Fruit fly (Drosophila melanogaster) whole organism, embryonic: ENCODE data around the gene CG15922.

Experiments used
- Atf3 ChIP-seq: fragments of 200-800 bp; sonication (Bioruptor generic); optimal IDR thresholded peaks from 3 replicates; lab custom pipeline; 2016; ENCODE audit warnings: missing biosample characterization, missing genetic modification characterization
- C15 ChIP-seq: fragments of 200-800 bp; sonication (Bioruptor generic); IDR thresholded peaks from 3 replicates; pipeline ENCODE4 v1.3.6; 2022; ENCODE audit warnings: missing biosample characterization, missing genetic modification characterization
- CG10431 ChIP-seq: fragments of 200-800 bp; sonication (Bioruptor generic); optimal IDR thresholded peaks from 3 replicates; lab custom pipeline; 2018; ENCODE audit warnings: missing biosample characterization, mild to moderate bottlenecking, missing genetic modification characterization
- CG11695 ChIP-seq: fragments of 200-800 bp; sonication (Bioruptor generic); IDR thresholded peaks from 3 replicates; pipeline ENCODE4 v1.3.6; 2022; ENCODE audit warnings: missing biosample characterization, missing genetic modification characterization
- CG12219 ChIP-seq: fragments of 200-800 bp; sonication (Bioruptor generic); optimal IDR thresholded peaks from 3 replicates; lab custom pipeline; 2018; ENCODE audit warnings: missing biosample characterization, mild to moderate bottlenecking, missing genetic modification characterization
- CG12744 ChIP-seq: fragments of 200-800 bp; sonication (Bioruptor generic); optimal IDR thresholded peaks from 2 replicates; lab custom pipeline; 2016; ENCODE audit warnings: missing biosample characterization, missing genetic modification characterization
- CG13296 ChIP-seq: fragments of 200-800 bp; sonication (Bioruptor generic); optimal IDR thresholded peaks from 3 replicates; lab custom pipeline; 2018; ENCODE audit warnings: missing biosample characterization, mild to moderate bottlenecking, missing genetic modification characterization
- CG14441 ChIP-seq: fragments of 200-800 bp; sonication (Bioruptor generic); IDR thresholded peaks from 2 replicates; pipeline ENCODE4 v1.3.6; 2022; ENCODE audit warnings: missing biosample characterization, missing genetic modification characterization
- CG1647 ChIP-seq: fragments of 200-800 bp; sonication (Bioruptor generic); optimal IDR thresholded peaks from 3 replicates; lab custom pipeline; 2016; ENCODE audit warnings: missing biosample characterization, missing genetic modification characterization
- CG16813 ChIP-seq: fragments of 200-800 bp; sonication (Bioruptor generic); IDR thresholded peaks from 3 replicates; pipeline ENCODE4 v1.3.6; 2022; ENCODE audit warnings: missing biosample characterization, missing genetic modification characterization; ENCODE audit not compliant: partially characterized antibody
- CG16815 ChIP-seq: fragments of 200-800 bp; sonication (Bioruptor generic); optimal IDR thresholded peaks from 3 replicates; lab custom pipeline; 2017; ENCODE audit warnings: missing biosample characterization, mild to moderate bottlenecking, missing genetic modification characterization
- CG18262 ChIP-seq: fragments of 200-800 bp; optimal IDR thresholded peaks from 3 replicates; lab custom pipeline; 2019; ENCODE audit warnings: missing biosample characterization, mild to moderate bottlenecking, missing genetic modification characterization, moderate library complexity
- CG18476 ChIP-seq: fragments of 200-800 bp; sonication (Bioruptor generic); optimal IDR thresholded peaks from 2 replicates; lab custom pipeline; 2016; ENCODE audit warnings: missing biosample characterization, mild to moderate bottlenecking, missing genetic modification characterization
- CG2129 ChIP-seq: fragments of 200-800 bp; sonication (Bioruptor generic); IDR thresholded peaks from 2 replicates; pipeline ENCODE4 v1.3.6; 2022; ENCODE audit warnings: missing biosample characterization, missing genetic modification characterization; ENCODE audit not compliant: partially characterized antibody
- CG2202 ChIP-seq: fragments of 200-800 bp; sonication (Bioruptor generic); optimal IDR thresholded peaks from 2 replicates; lab custom pipeline; 2018; ENCODE audit warnings: missing biosample characterization, mild to moderate bottlenecking, missing genetic modification characterization
- CG2875 ChIP-seq: fragments of 200-800 bp; sonication (Bioruptor generic); optimal IDR thresholded peaks from 2 replicates; lab custom pipeline; 2017; ENCODE audit warnings: missing biosample characterization, mild to moderate bottlenecking, missing genetic modification characterization, missing genetic modification reagents
- CG3281 ChIP-seq: fragments of 200-800 bp; sonication (Bioruptor generic); optimal IDR thresholded peaks from 3 replicates; lab custom pipeline; 2017; ENCODE audit warnings: missing biosample characterization, mild to moderate bottlenecking, missing genetic modification characterization
- CG34224 ChIP-seq: fragments of 200-800 bp; sonication (Bioruptor generic); IDR thresholded peaks from 3 replicates; pipeline ENCODE4 v1.3.6; 2022; ENCODE audit warnings: missing biosample characterization, missing genetic modification characterization; ENCODE audit not compliant: partially characterized antibody
- CG4360 ChIP-seq: fragments of 200-800 bp; sonication (Bioruptor generic); IDR thresholded peaks from 2 replicates; pipeline ENCODE4 v1.3.6; 2022; ENCODE audit warnings: missing biosample characterization, missing genetic modification characterization
- CG4820 ChIP-seq: fragments of 200-800 bp; sonication (Bioruptor generic); optimal IDR thresholded peaks from 3 replicates; lab custom pipeline; 2016; ENCODE audit warnings: missing biosample characterization, missing genetic modification characterization
- CG6254 ChIP-seq: fragments of 200-800 bp; sonication (Bioruptor generic); optimal IDR thresholded peaks from 3 replicates; lab custom pipeline; 2017; ENCODE audit warnings: mild to moderate bottlenecking, missing biosample characterization, missing genetic modification reagents, missing genetic modification characterization
- CG9437 ChIP-seq: fragments of 200-800 bp; sonication (Bioruptor generic); optimal IDR thresholded peaks from 2 replicates; lab custom pipeline; 2018; ENCODE audit warnings: missing biosample characterization, mild to moderate bottlenecking, missing genetic modification characterization
- CG9609 ChIP-seq: fragments of 200-800 bp; sonication (Bioruptor generic); optimal IDR thresholded peaks from 3 replicates; lab custom pipeline; 2016; ENCODE audit warnings: missing biosample characterization, missing genetic modification characterization
- Dfd ChIP-seq, 2 experiments: fragments of >200 bp; optimal IDR thresholded peaks; 2 replicates each; lab custom pipeline; 2017; ENCODE audit warnings: missing biosample characterization in 2 of 2, missing genetic modification characterization in 2 of 2
- Hey ChIP-seq: fragments of 200-800 bp; sonication (Bioruptor generic); optimal IDR thresholded peaks from 3 replicates; lab custom pipeline; 2018; ENCODE audit warnings: missing biosample characterization, mild to moderate bottlenecking, missing genetic modification characterization
- Hr39 ChIP-seq: fragments of >200 bp; optimal IDR thresholded peaks from 2 replicates; lab custom pipeline; 2017
- Nf-YB ChIP-seq: fragments of 200-800 bp; sonication (Bioruptor generic); optimal IDR thresholded peaks from 3 replicates; lab custom pipeline; 2019; ENCODE audit warnings: missing biosample characterization, mild to moderate bottlenecking, missing genetic modification characterization, moderate library complexity
- ara ChIP-seq: fragments of 200-800 bp; sonication (Bioruptor generic); IDR thresholded peaks from 2 replicates; pipeline ENCODE4 v1.3.6; 2022; ENCODE audit warnings: missing biosample characterization, missing genetic modification characterization
- bab2 ChIP-seq: fragments of 200-800 bp; sonication (Bioruptor generic); optimal IDR thresholded peaks from 2 replicates; lab custom pipeline; 2016; ENCODE audit warnings: missing biosample characterization, missing genetic modification characterization
- bbx ChIP-seq: fragments of 200-800 bp; sonication (Bioruptor generic); IDR thresholded peaks from 2 replicates; pipeline ENCODE4 v1.3.6; 2022; ENCODE audit warnings: missing biosample characterization, missing genetic modification characterization; ENCODE audit not compliant: partially characterized antibody
- bowl ChIP-seq: fragments of 200-800 bp; sonication (Bioruptor generic); IDR thresholded peaks from 2 replicates; pipeline ENCODE4 v1.3.6; 2022; ENCODE audit warnings: missing biosample characterization, missing genetic modification characterization
- chinmo ChIP-seq: fragments of 200-800 bp; sonication (Bioruptor generic); IDR thresholded peaks from 4 replicates; pipeline ENCODE4 v1.3.6; 2022; ENCODE audit warnings: missing biosample characterization, missing genetic modification characterization; ENCODE audit not compliant: partially characterized antibody
- dmrt11E ChIP-seq: fragments of 200-800 bp; sonication (Bioruptor generic); optimal IDR thresholded peaks from 3 replicates; lab custom pipeline; 2018; ENCODE audit warnings: missing biosample characterization, mild to moderate bottlenecking, missing genetic modification characterization, moderate library complexity
- dmrt99B ChIP-seq: fragments of 200-800 bp; sonication (Bioruptor generic); optimal IDR thresholded peaks from 2 replicates; lab custom pipeline; 2018; ENCODE audit warnings: missing biosample characterization, mild to moderate bottlenecking, missing genetic modification characterization, moderate library complexity
- ems ChIP-seq: fragments of 200-800 bp; sonication (Bioruptor generic); optimal IDR thresholded peaks from 3 replicates; lab custom pipeline; 2016; ENCODE audit warnings: missing biosample characterization, missing genetic modification characterization
- gfzf ChIP-seq: fragments of 200-800 bp; sonication (Bioruptor generic); optimal IDR thresholded peaks from 2 replicates; lab custom pipeline; 2016; ENCODE audit warnings: missing biosample characterization, mild to moderate bottlenecking, missing genetic modification characterization, moderate library complexity
- gt ChIP-seq: fragments of 200-800 bp; sonication (Bioruptor generic); IDR thresholded peaks from 2 replicates; pipeline ENCODE4 v1.3.6; 2022; ENCODE audit warnings: missing biosample characterization, missing genetic modification characterization
- ham ChIP-seq: fragments of 200-800 bp; sonication (Bioruptor generic); IDR thresholded peaks from 2 replicates; pipeline ENCODE4 v1.3.6; 2022; ENCODE audit warnings: missing biosample characterization, missing genetic modification characterization
- ken ChIP-seq: fragments of 200-800 bp; sonication (Bioruptor generic); IDR thresholded peaks from 3 replicates; pipeline ENCODE4 v1.3.6; 2022; ENCODE audit warnings: missing biosample characterization, missing genetic modification characterization
- lmd ChIP-seq: fragments of 200-800 bp; sonication (Bioruptor generic); IDR thresholded peaks from 2 replicates; pipeline ENCODE4 v1.3.6; 2022; ENCODE audit warnings: missing biosample characterization, missing genetic modification characterization
- lola ChIP-seq, 3 experiments: fragments of >200 bp in 2 of 3; fragments of 200-800 bp in 1 of 3; sonication (Bioruptor generic) in 1 of 3; optimal IDR thresholded peaks; 2 replicates each; lab custom pipeline; 2017 to 2019; ENCODE audit warnings: missing biosample characterization in 3 of 3, missing genetic modification characterization in 3 of 3, mild to moderate bottlenecking in 1 of 3, moderate library complexity in 1 of 3
- mld ChIP-seq: fragments of 200-800 bp; sonication (Bioruptor generic); IDR thresholded peaks from 3 replicates; pipeline ENCODE4 v1.3.6; 2022; ENCODE audit warnings: missing biosample characterization, missing genetic modification characterization; ENCODE audit not compliant: partially characterized antibody
- pzg ChIP-seq: fragments of 200-800 bp; sonication (Bioruptor generic); optimal IDR thresholded peaks from 3 replicates; lab custom pipeline; 2018; ENCODE audit warnings: missing biosample characterization, mild to moderate bottlenecking, missing genetic modification characterization, moderate library complexity
- ranshi ChIP-seq: fragments of 200-800 bp; sonication (Bioruptor generic); IDR thresholded peaks from 2 replicates; pipeline ENCODE4 v1.3.6; 2022; ENCODE audit warnings: missing biosample characterization, missing genetic modification characterization
- row ChIP-seq: fragments of 200-800 bp; sonication (Bioruptor generic); IDR thresholded peaks from 3 replicates; pipeline ENCODE4 v1.3.6; 2022; ENCODE audit warnings: missing biosample characterization, missing genetic modification characterization
- sd ChIP-seq: fragments of 200-800 bp; sonication (Bioruptor generic); optimal IDR thresholded peaks from 3 replicates; lab custom pipeline; 2018; ENCODE audit warnings: missing biosample characterization, mild to moderate bottlenecking, missing genetic modification characterization, moderate library complexity
- trh ChIP-seq: fragments of 200-800 bp; sonication (Bioruptor generic); optimal IDR thresholded peaks from 2 replicates; lab custom pipeline; 2016; ENCODE audit warnings: missing biosample characterization, missing genetic modification characterization
- z ChIP-seq: fragments of 200-800 bp; sonication (Bioruptor generic); IDR thresholded peaks from 3 replicates; pipeline ENCODE4 v1.3.6; 2022; ENCODE audit warnings: missing biosample characterization, missing genetic modification characterization
- zf30C ChIP-seq: fragments of 200-800 bp; sonication (Bioruptor generic); optimal IDR thresholded peaks from 3 replicates; lab custom pipeline; 2018; ENCODE audit warnings: missing biosample characterization, mild to moderate bottlenecking, missing genetic modification characterization

The CG15922 gene

dm6 chr3R:20557415-20558105 is 2.5 kb downstream of the CG15922 start, which contains the start of the genes DPCoAC and CG5180 (continued):
- no peak for TF ChIP-seq CG2875
- TF ChIP-seq bbx (GFP tag; lab: Robert Waterston, UW): peak; percentile 76
- peak; percentile 47 for TF ChIP-seq gfzf (GFP tag; lab: Kevin White, UChicago)
- TF ChIP-seq CG4820 (GFP tag; lab: Kevin White, UChicago): peak; percentile 8
- peak; percentile 70; the same call in 1 of the 2 replicates for TF ChIP-seq ranshi (GFP tag; lab: Robert Waterston, UW)
- peak; percentile 58 for TF ChIP-seq ara (GFP tag; lab: Robert Waterston, UW)
- no peak for TF ChIP-seq C15
- TF ChIP-seq lmd (GFP tag; lab: Robert Waterston, UW): peak; percentile 78
- peak; percentile 7 for TF ChIP-seq zf30C
- peak; percentile 84; the same call in 1 of the 4 replicates for TF ChIP-seq chinmo (GFP tag; lab: Robert Waterston, UW)
- TF ChIP-seq CG34224: peak; percentile 50
- peak; percentile 22 for TF ChIP-seq dmrt11E (tag; lab: Kevin White, UChicago)
- peak; percentile 59 for TF ChIP-seq CG18262 (tag; lab: Kevin White, UChicago)
- TF ChIP-seq Atf3: peak; percentile 14
- TF ChIP-seq CG12219: peak; percentile 36
- TF ChIP-seq gt: 0 out of 2 replicates have a peak, but pooled peaks have one; percentile 37
- peak; percentile 80 for TF ChIP-seq CG14441 (GFP tag; lab: Robert Waterston, UW)
- TF ChIP-seq CG16813 (GFP tag; lab: Robert Waterston, UW): peak; percentile 51
- no peak for TF ChIP-seq CG13296
- TF ChIP-seq bab2 (GFP tag; lab: Kevin White, UChicago): peak; percentile 51
- TF ChIP-seq CG10431 (GFP tag; lab: Kevin White, UChicago): peak; percentile 2
- TF ChIP-seq Nf-YB: peak; percentile 11
- no peak for TF ChIP-seq trh (GFP tag; lab: Kevin White, UChicago)
- TF ChIP-seq ems: peak; percentile 33
- TF ChIP-seq sd: no peak
- TF ChIP-seq CG11695: no peak
- TF ChIP-seq CG12744 (GFP tag; lab: Kevin White, UChicago): no peak
- peak; percentile 94 for TF ChIP-seq pzg (GFP tag; lab: Kevin White, UChicago)
- TF ChIP-seq ham (GFP tag; lab: Robert Waterston, UW): peak; percentile 35; the same call in 1 of the 2 replicates
- TF ChIP-seq Hr39 (lab: Kevin White, UChicago): no peak
- TF ChIP-seq CG16815: peak; percentile 41
- TF ChIP-seq CG2202 (tag; lab: Kevin White, UChicago): no peak
- no peak for TF ChIP-seq mld
- peak; percentile 75 for TF ChIP-seq CG1647 (GFP tag; lab: Kevin White, UChicago)
- TF ChIP-seq Dfd (GFP tag; optimal IDR thresholded peaks at IDR 0.05; lab: Kevin White, UChicago): no peak
- peak; percentile 59 for TF ChIP-seq CG9437 (GFP tag; lab: Kevin White, UChicago)
- TF ChIP-seq bowl: no peak
- peak; percentile 59 for TF ChIP-seq CG3281 (GFP tag; lab: Kevin White, UChicago)
- peak; percentile 94 for TF ChIP-seq row (GFP tag; lab: Robert Waterston, UW)
- peak; percentile 12 for TF ChIP-seq CG6254 (GFP tag; lab: Kevin White, UChicago)
- TF ChIP-seq CG4360 (GFP tag; lab: Robert Waterston, UW): peak; percentile 64
- peak; percentile 52 for TF ChIP-seq dmrt99B (tag; lab: Kevin White, UChicago)
- no peak for TF ChIP-seq z
- TF ChIP-seq lola (GFP tag; optimal IDR thresholded peaks at IDR 0.05; lab: Kevin White, UChicago): peak in 1 of 3 experiments; percentile 58
- no peak for TF ChIP-seq Hey (tag; lab: Kevin White, UChicago)
- TF ChIP-seq CG18476 (GFP tag; lab: Kevin White, UChicago): peak; percentile 1
- TF ChIP-seq CG9609: peak; percentile 74
- TF ChIP-seq ken (GFP tag; lab: Robert Waterston, UW): peak; percentile 75
- no peak for TF ChIP-seq CG2129 (GFP tag; lab: Robert Waterston, UW)
